Fruit fly (Drosophila melanogaster): ENCODE measurements around the gene CG14664.

DNA sequence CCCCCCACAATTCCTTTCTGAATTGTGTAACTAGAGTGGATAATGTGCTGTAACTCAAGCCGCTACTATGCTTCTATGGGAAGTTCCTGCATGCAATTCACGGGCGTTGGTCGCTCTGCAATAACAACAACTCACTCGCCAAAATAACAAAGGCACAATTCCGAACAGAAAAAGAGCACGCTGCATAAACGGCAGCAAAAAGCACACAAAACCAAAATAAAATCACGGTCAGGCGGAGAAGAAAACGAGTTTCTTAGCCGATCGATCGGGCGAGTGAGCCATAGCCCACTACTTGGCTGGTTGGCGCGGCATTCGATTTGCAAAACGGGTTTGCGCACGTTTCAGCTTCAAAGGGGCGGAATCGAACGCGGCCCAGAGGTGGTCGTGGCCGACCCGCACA lies 10.6 kb upstream of the CG14664 start:
- no peak for TF ChIP-seq CG33017 (tag; optimal IDR thresholded peaks at IDR 0.05)
- TF ChIP-seq cic (GFP tag; optimal IDR thresholded peaks at IDR 0.05), result no peak
- no peak for TF ChIP-seq kay (GFP tag; ENCODE audit: borderline replicate concordance)
- TF ChIP-seq CG7101 (tag; optimal IDR thresholded peaks at IDR 0.05), result no peak
- no peak for TF ChIP-seq CG1620 (GFP tag; optimal IDR thresholded peaks at IDR 0.05)

Measured in whole organism, adult.